Worm (Caenorhabditis elegans) whole organism, L4 larva: ENCODE data around the gene tmem-132.

ENCODE experiments used
- F49E8.2 ChIP-seq: sonication (generic microtip); optimal IDR thresholded peaks from 2 replicates; lab custom pipeline; 2016; ENCODE audit warnings: missing compliant biosample characterization, mild to moderate bottlenecking, missing genetic modification characterization, borderline replicate concordance
- ZK546.5 ChIP-seq, 2 experiments: sonication (generic microtip); optimal IDR thresholded peaks; 2 replicates each; lab custom pipeline; 2017; ENCODE audit warnings: missing biosample characterization in 2 of 2, missing genetic modification characterization in 2 of 2
- ama-1 ChIP-seq: fragments of 150-350 bp; optimal IDR thresholded peaks from 2 replicates; lab custom pipeline; 2014; ENCODE audit warnings: inconsistent platforms, mixed read lengths
- ceh-44 ChIP-seq: fragments of 200-800 bp; sonication (Bioruptor generic); IDR thresholded peaks from 2 replicates; pipeline ENCODE4 v1.3.6; 2022; ENCODE audit warnings: missing genetic modification reagents, missing genetic modification characterization, missing compliant biosample characterization
- fos-1 ChIP-seq: fragments of 150-350 bp; optimal IDR thresholded peaks from 2 replicates; lab custom pipeline; 2014; ENCODE audit warnings: missing biosample characterization, missing genetic modification characterization
- gei-8 ChIP-seq: fragments of 200-800 bp; sonication (Bioruptor generic); optimal IDR thresholded peaks from 2 replicates; lab custom pipeline; 2018; ENCODE audit warnings: mild to moderate bottlenecking, missing genetic modification characterization, missing compliant biosample characterization
- hlh-30 ChIP-seq: sonication (generic microtip); optimal IDR thresholded peaks from 2 replicates; lab custom pipeline; 2017; ENCODE audit warnings: antibody characterized with exemption, mild to moderate bottlenecking, missing genetic modification characterization, missing compliant biosample characterization; ENCODE audit not compliant: insufficient read depth
- mep-1 ChIP-seq: fragments of 150-350 bp; sonication (generic microtip); optimal IDR thresholded peaks from 3 replicates; lab custom pipeline; 2014; ENCODE audit warnings: missing biosample characterization, missing genetic modification characterization
- pqm-1 ChIP-seq: sonication (generic microtip); optimal IDR thresholded peaks from 2 replicates; lab custom pipeline; 2017; ENCODE audit warnings: missing biosample characterization, missing genetic modification characterization
- spr-3 ChIP-seq: fragments of 200-800 bp; sonication (Bioruptor generic); optimal IDR thresholded peaks from 2 replicates; lab custom pipeline; 2018; ENCODE audit warnings: mild to moderate bottlenecking, missing genetic modification characterization, missing compliant biosample characterization
- zag-1 ChIP-seq: fragments of 150-350 bp; optimal IDR thresholded peaks from 2 replicates; lab custom pipeline; 2014; ENCODE audit warnings: missing biosample characterization, missing genetic modification characterization

DNA sequence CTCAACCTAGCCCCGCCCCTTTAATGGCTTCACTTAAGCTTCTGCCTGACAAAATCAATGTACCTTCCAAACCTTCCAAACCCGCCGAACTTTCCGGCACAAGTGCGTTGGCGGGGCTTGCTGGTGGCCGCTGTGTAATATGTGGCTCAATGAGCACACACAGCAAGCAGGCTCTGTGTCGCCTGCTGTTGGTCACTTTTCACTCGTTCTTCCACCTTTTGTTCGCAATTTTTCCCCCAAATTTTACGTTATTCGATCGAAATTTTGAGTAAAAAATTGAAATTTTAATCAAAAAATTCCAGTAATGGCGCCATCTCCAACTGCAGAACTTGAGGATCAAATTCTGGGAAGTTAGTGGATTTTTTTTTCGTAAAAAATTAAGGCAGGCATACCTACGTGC lies 15.8 kb downstream of the tmem-132 start, which contains the start of gene set-27:
- TF ChIP-seq gei-8 (GFP tag; lab: Kevin White, UChicago) (no peak), mep-1 (no peak), hlh-30 (tag; lab: Kevin White, UChicago) (no peak), fos-1 (no peak), ZK546.5 (tag; optimal IDR thresholded peaks at IDR 0.05; lab: Kevin White, UChicago) (no peak), ama-1 (lab: Kevin White, UChicago) (no peak), spr-3 (GFP tag; lab: Kevin White, UChicago) (no peak), F49E8.2 (tag; lab: Kevin White, UChicago) (no peak), ceh-44 (GFP tag; lab: Robert Waterston, UW) (no peak), zag-1 (tag; lab: Kevin White, UChicago) (no peak), pqm-1 (tag; lab: Kevin White, UChicago) (no peak)
